Fruit fly (Drosophila melanogaster) whole organism, embryonic: ENCODE data around the gene DCTN6-p27.
A peak's percentile ranks its signal among the peaks of the same experiment; 100 is the strongest.

Experiments
- Bdp1 ChIP-seq: fragments of 200-800 bp; sonication (Bioruptor generic); optimal IDR thresholded peaks from 3 replicates; lab custom pipeline; 2016; ENCODE audit warnings: missing biosample characterization, missing genetic modification characterization
- Bteb2 ChIP-seq: fragments of 200-800 bp; sonication (Bioruptor generic); optimal IDR thresholded peaks from 2 replicates; lab custom pipeline; 2016; ENCODE audit warnings: missing biosample characterization, missing genetic modification characterization
- CG10462 ChIP-seq: fragments of 200-800 bp; sonication (Bioruptor generic); optimal IDR thresholded peaks from 2 replicates; lab custom pipeline; 2016; ENCODE audit warnings: missing biosample characterization, missing genetic modification characterization
- CG11504 ChIP-seq: fragments of 200-800 bp; sonication (Bioruptor generic); optimal IDR thresholded peaks from 3 replicates; lab custom pipeline; 2019; ENCODE audit warnings: missing biosample characterization, mild to moderate bottlenecking, missing genetic modification characterization, moderate library complexity
- CG11696 ChIP-seq: fragments of 200-800 bp; sonication (Bioruptor generic); IDR thresholded peaks from 2 replicates; pipeline ENCODE4 v1.3.6; 2022; ENCODE audit warnings: missing biosample characterization, missing genetic modification characterization
- CG12942 ChIP-seq: fragments of 200-800 bp; sonication (Bioruptor generic); optimal IDR thresholded peaks from 3 replicates; lab custom pipeline; 2016; ENCODE audit warnings: missing biosample characterization, missing genetic modification characterization
- CG14860 ChIP-seq: fragments of 200-800 bp; sonication (Bioruptor generic); IDR thresholded peaks from 3 replicates; pipeline ENCODE4 v1.3.6; 2022; ENCODE audit warnings: missing biosample characterization, missing genetic modification characterization; ENCODE audit not compliant: partially characterized antibody
- CG15514 ChIP-seq: fragments of 200-800 bp; sonication (Bioruptor generic); optimal IDR thresholded peaks from 3 replicates; lab custom pipeline; 2017; ENCODE audit warnings: missing biosample characterization, missing genetic modification characterization, mild to moderate bottlenecking, moderate library complexity, missing genetic modification reagents
- CG17328 ChIP-seq: fragments of 200-800 bp; sonication (Bioruptor generic); IDR thresholded peaks from 2 replicates; pipeline ENCODE4 v1.3.6; 2022; ENCODE audit warnings: missing biosample characterization, missing genetic modification characterization
- CG18262 ChIP-seq: fragments of 200-800 bp; optimal IDR thresholded peaks from 3 replicates; lab custom pipeline; 2019; ENCODE audit warnings: missing biosample characterization, mild to moderate bottlenecking, missing genetic modification characterization, moderate library complexity
- CG3281 ChIP-seq: fragments of 200-800 bp; sonication (Bioruptor generic); optimal IDR thresholded peaks from 3 replicates; lab custom pipeline; 2017; ENCODE audit warnings: missing biosample characterization, mild to moderate bottlenecking, missing genetic modification characterization
- CG33213 ChIP-seq: fragments of 200-800 bp; sonication (Bioruptor generic); optimal IDR thresholded peaks from 3 replicates; lab custom pipeline; 2016; ENCODE audit warnings: missing biosample characterization, missing genetic modification characterization
- CG34376 ChIP-seq: fragments of 200-800 bp; sonication (Bioruptor generic); optimal IDR thresholded peaks from 2 replicates; lab custom pipeline; 2018; ENCODE audit warnings: missing biosample characterization, mild to moderate bottlenecking, missing genetic modification characterization
- CG3726 ChIP-seq: fragments of 200-800 bp; sonication (Bioruptor generic); IDR thresholded peaks from 3 replicates; pipeline ENCODE4, ENCODE4 v1.3.6; 2022; ENCODE audit warnings: missing biosample characterization, missing genetic modification characterization
- CG4617 ChIP-seq: fragments of 200-800 bp; sonication (Bioruptor generic); optimal IDR thresholded peaks from 3 replicates; lab custom pipeline; 2016; ENCODE audit warnings: missing biosample characterization, missing genetic modification characterization, borderline replicate concordance
- CG6175 ChIP-seq: fragments of 200-800 bp; sonication (Bioruptor generic); IDR thresholded peaks from 3 replicates; pipeline ENCODE4 v1.3.6; 2022; ENCODE audit warnings: missing biosample characterization, missing genetic modification characterization
- CG6654 ChIP-seq: fragments of 200-800 bp; sonication (Bioruptor generic); optimal IDR thresholded peaks from 2 replicates; lab custom pipeline; 2017; ENCODE audit warnings: missing biosample characterization, mild to moderate bottlenecking, missing genetic modification characterization
- CG8089 ChIP-seq: fragments of 200-800 bp; sonication (Bioruptor generic); optimal IDR thresholded peaks from 3 replicates; lab custom pipeline; 2016; ENCODE audit warnings: missing biosample characterization, missing genetic modification characterization
- CTCF ChIP-seq: fragments of 200-800 bp; sonication (Bioruptor generic); optimal IDR thresholded peaks from 2 replicates; lab custom pipeline; 2017; ENCODE audit warnings: missing biosample characterization, mild to moderate bottlenecking, missing genetic modification characterization, moderate library complexity
- CoRest ChIP-seq: fragments of 200-800 bp; sonication (Bioruptor generic); optimal IDR thresholded peaks from 3 replicates; lab custom pipeline; 2018; ENCODE audit warnings: missing biosample characterization, mild to moderate bottlenecking, missing genetic modification characterization, moderate library complexity
- Dll ChIP-seq: fragments of 200-800 bp; sonication (Bioruptor generic); IDR thresholded peaks from 4 replicates; pipeline ENCODE4 v1.3.6; 2022; ENCODE audit warnings: missing biosample characterization, missing genetic modification characterization; ENCODE audit not compliant: partially characterized antibody
- Dref ChIP-seq: fragments of 200-800 bp; sonication (Bioruptor generic); IDR thresholded peaks from 2 replicates; pipeline ENCODE4 v1.3.6; 2022; ENCODE audit warnings: missing biosample characterization, missing genetic modification characterization
- Drgx ChIP-seq: fragments of 200-800 bp; sonication (Bioruptor generic); IDR thresholded peaks from 2 replicates; pipeline ENCODE4 v1.3.6; 2022; ENCODE audit warnings: missing biosample characterization, missing genetic modification characterization
- Eip74EF ChIP-seq, 2 experiments: fragments of 200-800 bp in 1 of 2; fragments of >200 bp in 1 of 2; sonication (Bioruptor generic) in 1 of 2; optimal IDR thresholded peaks; 2 replicates each; lab custom pipeline; 2017 to 2019; ENCODE audit warnings: missing biosample characterization in 2 of 2, missing genetic modification characterization in 2 of 2, mild to moderate bottlenecking in 1 of 2, moderate library complexity in 1 of 2
- Hey ChIP-seq: fragments of 200-800 bp; sonication (Bioruptor generic); optimal IDR thresholded peaks from 3 replicates; lab custom pipeline; 2018; ENCODE audit warnings: missing biosample characterization, mild to moderate bottlenecking, missing genetic modification characterization
- Mad ChIP-seq: fragments of 200-800 bp; sonication (Bioruptor generic); optimal IDR thresholded peaks from 2 replicates; lab custom pipeline; 2016; ENCODE audit warnings: missing biosample characterization, missing genetic modification characterization
- Ptx1 ChIP-seq: fragments of 200-800 bp; sonication (Bioruptor generic); IDR thresholded peaks from 2 replicates; pipeline ENCODE4 v1.3.6; 2022; ENCODE audit warnings: missing biosample characterization, missing genetic modification characterization
- Ssrp ChIP-seq: fragments of 200-800 bp; sonication (Bioruptor generic); optimal IDR thresholded peaks from 2 replicates; lab custom pipeline; 2018; ENCODE audit warnings: missing biosample characterization, mild to moderate bottlenecking, missing genetic modification characterization, moderate library complexity
- Stat92E ChIP-seq, 3 experiments: fragments of >200 bp in 2 of 3; fragments of 200-800 bp in 1 of 3; sonication (Bioruptor generic) in 1 of 3; optimal IDR thresholded peaks; 2 replicates each; lab custom pipeline; 2017 to 2019; ENCODE audit warnings: missing biosample characterization in 3 of 3, missing genetic modification characterization in 3 of 3, mild to moderate bottlenecking in 1 of 3, moderate library complexity in 1 of 3
- Taf1 ChIP-seq: fragments of 200-800 bp; sonication (Bioruptor generic); IDR thresholded peaks from 2 replicates; pipeline ENCODE4 v1.3.6; 2022; ENCODE audit warnings: missing biosample characterization, missing genetic modification characterization
- Xrp1 ChIP-seq: fragments of 200-800 bp; sonication (Bioruptor generic); IDR thresholded peaks from 2 replicates; pipeline ENCODE4 v1.3.6; 2022; ENCODE audit warnings: missing biosample characterization, missing genetic modification characterization
- chinmo ChIP-seq: fragments of 200-800 bp; sonication (Bioruptor generic); IDR thresholded peaks from 4 replicates; pipeline ENCODE4 v1.3.6; 2022; ENCODE audit warnings: missing biosample characterization, missing genetic modification characterization; ENCODE audit not compliant: partially characterized antibody
- ems ChIP-seq: fragments of 200-800 bp; sonication (Bioruptor generic); optimal IDR thresholded peaks from 3 replicates; lab custom pipeline; 2016; ENCODE audit warnings: missing biosample characterization, missing genetic modification characterization
- en ChIP-seq: fragments of 200-800 bp; sonication (Bioruptor generic); optimal IDR thresholded peaks from 2 replicates; lab custom pipeline; 2016; ENCODE audit warnings: missing biosample characterization, missing genetic modification characterization
- esg ChIP-seq: fragments of 200-800 bp; sonication (Bioruptor generic); conservative IDR thresholded peaks from 2 replicates; pipeline ENCODE4 v1.3.6; 2022; ENCODE audit warnings: missing biosample characterization, missing genetic modification characterization
- gem ChIP-seq: fragments of 200-800 bp; sonication (Bioruptor generic); optimal IDR thresholded peaks from 2 replicates; lab custom pipeline; 2019; ENCODE audit warnings: missing biosample characterization, mild to moderate bottlenecking, missing genetic modification characterization, moderate library complexity
- gfzf ChIP-seq: fragments of 200-800 bp; sonication (Bioruptor generic); optimal IDR thresholded peaks from 2 replicates; lab custom pipeline; 2016; ENCODE audit warnings: missing biosample characterization, mild to moderate bottlenecking, missing genetic modification characterization, moderate library complexity
- grau ChIP-seq: fragments of 200-800 bp; optimal IDR thresholded peaks from 3 replicates; lab custom pipeline; 2019; ENCODE audit warnings: missing biosample characterization, mild to moderate bottlenecking, missing genetic modification characterization, moderate library complexity
- her ChIP-seq: fragments of 200-800 bp; sonication (Bioruptor generic); optimal IDR thresholded peaks from 2 replicates; lab custom pipeline; 2016; ENCODE audit warnings: missing biosample characterization, missing genetic modification characterization
- jigr1 ChIP-seq: fragments of 200-800 bp; sonication (Bioruptor generic); IDR thresholded peaks from 3 replicates; pipeline ENCODE4 v1.3.6; 2022; ENCODE audit warnings: missing biosample characterization, missing genetic modification characterization
- knrl ChIP-seq: fragments of 200-800 bp; sonication (Bioruptor generic); IDR thresholded peaks from 3 replicates; pipeline ENCODE4 v1.3.6; 2022; ENCODE audit warnings: missing biosample characterization, missing genetic modification characterization; ENCODE audit not compliant: partially characterized antibody
- lab ChIP-seq: fragments of 200-800 bp; sonication (Bioruptor generic); optimal IDR thresholded peaks from 3 replicates; lab custom pipeline; 2017; ENCODE audit warnings: missing biosample characterization, missing genetic modification characterization, mild to moderate bottlenecking, moderate library complexity, missing genetic modification reagents
- lbe ChIP-seq: fragments of 200-800 bp; sonication (Bioruptor generic); optimal IDR thresholded peaks from 2 replicates; lab custom pipeline; 2016; ENCODE audit warnings: missing biosample characterization, mild to moderate bottlenecking, missing genetic modification characterization
- lov ChIP-seq, 2 experiments: fragments of 200-800 bp in 1 of 2; fragments of >200 bp in 1 of 2; sonication (Bioruptor generic) in 1 of 2; IDR thresholded peaks in 1 of 2; optimal IDR thresholded peaks in 1 of 2; 2 replicates in 1 of 2; 3 replicates in 1 of 2; pipeline versions ENCODE4 v1.3.6 to Lab custom; 2017 to 2022; ENCODE audit warnings: missing biosample characterization in 1 of 2, missing genetic modification characterization in 1 of 2
- mirr ChIP-seq: fragments of 200-800 bp; sonication (Bioruptor generic); optimal IDR thresholded peaks from 3 replicates; lab custom pipeline; 2018; ENCODE audit warnings: missing biosample characterization, mild to moderate bottlenecking, missing genetic modification characterization
- nau ChIP-seq: fragments of 200-800 bp; sonication (Bioruptor generic); optimal IDR thresholded peaks from 3 replicates; lab custom pipeline; 2017; ENCODE audit warnings: missing biosample characterization, mild to moderate bottlenecking, missing genetic modification characterization, missing genetic modification reagents
- run ChIP-seq: fragments of 200-800 bp; sonication (Bioruptor generic); optimal IDR thresholded peaks from 3 replicates; lab custom pipeline; 2018; ENCODE audit warnings: missing biosample characterization, mild to moderate bottlenecking, missing genetic modification characterization
- vfl ChIP-seq: fragments of 200-800 bp; sonication (Bioruptor generic); optimal IDR thresholded peaks from 2 replicates; lab custom pipeline; 2016; ENCODE audit warnings: missing biosample characterization, missing genetic modification characterization
- wor ChIP-seq: fragments of 200-800 bp; sonication (Bioruptor generic); IDR thresholded peaks from 2 replicates; pipeline ENCODE4 v1.3.6; 2022; ENCODE audit warnings: missing biosample characterization, missing genetic modification characterization

Gene DCTN6-p27

dm6 chr2L:19131905-19132402, at the start of gene DCTN6-p27, which contains the start of gene AsnRS (continued):
- TF ChIP-seq CG33213 (GFP tag; lab: Kevin White, UChicago), result peak; percentile 18
- peak; percentile 43; the same call in 1 of the 2 replicates for TF ChIP-seq wor (GFP tag; lab: Robert Waterston, UW)
- TF ChIP-seq CG10462 (GFP tag; lab: Kevin White, UChicago), result peak; percentile 56
- no peak for TF ChIP-seq Taf1
- TF ChIP-seq Bteb2 (GFP tag; lab: Kevin White, UChicago), result peak; percentile 74
- TF ChIP-seq CG11696 (GFP tag; lab: Robert Waterston, UW), result no peak
- TF ChIP-seq CG6175, result no peak
- peak; percentile 51 for TF ChIP-seq lbe (GFP tag; lab: Kevin White, UChicago)
- peak; percentile 75 for TF ChIP-seq CoRest (tag; lab: Kevin White, UChicago)
- peak; percentile 49 for TF ChIP-seq ems
- no peak for TF ChIP-seq nau
- TF ChIP-seq her, result peak; percentile 50
- peak; percentile 75; the same call in 2 of the 3 replicates for TF ChIP-seq knrl (GFP tag; lab: Robert Waterston, UW)
- no peak for TF ChIP-seq Hey
- TF ChIP-seq Ptx1 (GFP tag; lab: Robert Waterston, UW), result peak; percentile 66
- TF ChIP-seq Mad (GFP tag; lab: Kevin White, UChicago), result peak; percentile 59
- TF ChIP-seq CG8089 (GFP tag; lab: Kevin White, UChicago), result peak; percentile 10
- TF ChIP-seq CG3726 (GFP tag; lab: Robert Waterston, UW), result no peak
- peak; percentile 67 for TF ChIP-seq grau (tag; lab: Kevin White, UChicago)
- peak; percentile 59 for TF ChIP-seq CG17328
- no peak for TF ChIP-seq CTCF
- TF ChIP-seq Dref (GFP tag; lab: Robert Waterston, UW), result peak; percentile 61
- TF ChIP-seq CG11504 (tag; lab: Kevin White, UChicago), result peak; percentile 84
- TF ChIP-seq Bdp1 (GFP tag; lab: Kevin White, UChicago), result peak; percentile 39
- TF ChIP-seq CG12942 (GFP tag; lab: Kevin White, UChicago), result peak; percentile 36
- no peak for TF ChIP-seq lab (GFP tag; lab: Kevin White, UChicago)
- TF ChIP-seq CG3281 (GFP tag; lab: Kevin White, UChicago), result peak; percentile 65
- TF ChIP-seq run (tag; lab: Kevin White, UChicago), result no peak
- peak; percentile 25; the same call in 1 of the 3 replicates for TF ChIP-seq jigr1
- TF ChIP-seq CG6654, result peak; percentile 11
- peak; percentile 73 for TF ChIP-seq Xrp1 (GFP tag; lab: Robert Waterston, UW)
- TF ChIP-seq CG4617 (GFP tag; lab: Kevin White, UChicago), result peak; percentile 76
- TF ChIP-seq lov (optimal IDR thresholded peaks at IDR 0.05; lab: Kevin White, UChicago), result no peak
- TF ChIP-seq lov (GFP tag; IDR thresholded peaks at IDR 0.05; lab: Robert Waterston, UW), result no peak
- peak; percentile 76 for TF ChIP-seq gem (tag; lab: Kevin White, UChicago)
- peak; percentile 85 for TF ChIP-seq Dll (GFP tag; lab: Robert Waterston, UW)
- peak in 1 of 2 experiments; percentile 15 for TF ChIP-seq Eip74EF (GFP tag; optimal IDR thresholded peaks at IDR 0.05; lab: Kevin White, UChicago)
- no peak for TF ChIP-seq gfzf (GFP tag; lab: Kevin White, UChicago)
- TF ChIP-seq vfl (GFP tag; lab: Kevin White, UChicago), result peak; percentile 69
- peak; percentile 46; the same call in 1 of the 2 replicates for TF ChIP-seq esg (GFP tag; lab: Robert Waterston, UW)
- no peak for TF ChIP-seq Stat92E (GFP tag; optimal IDR thresholded peaks at IDR 0.05; lab: Kevin White, UChicago)
- peak; percentile 46 for TF ChIP-seq CG34376
- TF ChIP-seq CG14860, result peak; percentile 71; the same call in 2 of the 3 replicates
- peak; percentile 54 for TF ChIP-seq Ssrp (tag; lab: Kevin White, UChicago)
- peak; percentile 71 for TF ChIP-seq CG18262 (tag; lab: Kevin White, UChicago)
- 0 out of 2 replicates have a peak, but pooled peaks have one; percentile 38 for TF ChIP-seq Drgx
- TF ChIP-seq en, result no peak
- peak; percentile 76; the same call in 2 of the 4 replicates for TF ChIP-seq chinmo (GFP tag; lab: Robert Waterston, UW)
- TF ChIP-seq mirr (GFP tag; lab: Kevin White, UChicago), result peak; percentile 55
- peak; percentile 72 for TF ChIP-seq CG15514 (GFP tag; lab: Kevin White, UChicago)
